Fruit fly (Drosophila melanogaster) whole organism, embryonic: ENCODE data around the gene Apoltp.

ENCODE experiments used
- B-H1 ChIP-seq: fragments of 200-800 bp; sonication (Bioruptor generic); IDR thresholded peaks from 3 replicates; pipeline ENCODE4 v1.3.6; 2022; ENCODE audit warnings: missing biosample characterization, missing genetic modification characterization
- BEAF-32 ChIP-seq: fragments of 200-800 bp; sonication (Bioruptor generic); optimal IDR thresholded peaks from 3 replicates; lab custom pipeline; 2017; ENCODE audit warnings: missing biosample characterization, missing genetic modification characterization, mild to moderate bottlenecking, moderate library complexity, missing genetic modification reagents
- CG10274 ChIP-seq: fragments of 200-800 bp; sonication (Bioruptor generic); optimal IDR thresholded peaks from 3 replicates; lab custom pipeline; 2017; ENCODE audit warnings: missing biosample characterization, mild to moderate bottlenecking, missing genetic modification characterization
- CG10979 ChIP-seq: fragments of 200-800 bp; sonication (Bioruptor generic); optimal IDR thresholded peaks from 2 replicates; lab custom pipeline; 2018; ENCODE audit warnings: missing biosample characterization, mild to moderate bottlenecking, missing genetic modification characterization, moderate library complexity
- CG11093 ChIP-seq: fragments of 200-800 bp; sonication (Bioruptor generic); IDR thresholded peaks from 3 replicates; pipeline ENCODE4 v1.3.6; 2022; ENCODE audit warnings: missing biosample characterization, missing genetic modification characterization
- CG11247 ChIP-seq: fragments of 200-800 bp; sonication (Bioruptor generic); IDR thresholded peaks from 2 replicates; pipeline ENCODE4 v1.3.6; 2022; ENCODE audit warnings: missing biosample characterization, missing genetic modification characterization
- CG12391 ChIP-seq: fragments of 200-800 bp; sonication (Bioruptor generic); optimal IDR thresholded peaks from 3 replicates; lab custom pipeline; 2018; ENCODE audit warnings: missing biosample characterization, mild to moderate bottlenecking, missing genetic modification characterization, moderate library complexity
- CG13775 ChIP-seq: fragments of 200-800 bp; sonication (Bioruptor generic); optimal IDR thresholded peaks from 3 replicates; lab custom pipeline; 2017; ENCODE audit warnings: missing biosample characterization, mild to moderate bottlenecking, missing genetic modification characterization
- CG14050 ChIP-seq: fragments of 200-800 bp; sonication (Bioruptor generic); IDR thresholded peaks from 3 replicates; pipeline ENCODE4 v1.3.6; 2022; ENCODE audit warnings: missing biosample characterization, missing genetic modification characterization
- CG14667 ChIP-seq: fragments of 200-800 bp; sonication (Bioruptor generic); IDR thresholded peaks from 2 replicates; pipeline ENCODE4 v1.3.6; 2022; ENCODE audit warnings: missing biosample characterization, missing genetic modification characterization
- CG15269 ChIP-seq: fragments of 200-800 bp; sonication (Bioruptor generic); optimal IDR thresholded peaks from 2 replicates; lab custom pipeline; 2018; ENCODE audit warnings: missing biosample characterization, mild to moderate bottlenecking, missing genetic modification characterization, moderate library complexity
- CG1529 ChIP-seq: fragments of 200-800 bp; sonication (Bioruptor generic); optimal IDR thresholded peaks from 3 replicates; lab custom pipeline; 2018; ENCODE audit warnings: missing biosample characterization, missing genetic modification characterization
- CG17361 ChIP-seq: fragments of 200-800 bp; sonication (Bioruptor generic); IDR thresholded peaks from 3 replicates; pipeline ENCODE4 v1.3.6; 2022; ENCODE audit warnings: missing biosample characterization, missing genetic modification characterization
- CG17912 ChIP-seq: fragments of 200-800 bp; sonication (Bioruptor generic); optimal IDR thresholded peaks from 2 replicates; lab custom pipeline; 2018; ENCODE audit warnings: missing biosample characterization, mild to moderate bottlenecking, missing genetic modification characterization
- CG2120 ChIP-seq: fragments of 200-800 bp; sonication (Bioruptor generic); optimal IDR thresholded peaks from 3 replicates; lab custom pipeline; 2016; ENCODE audit warnings: missing biosample characterization, missing genetic modification characterization
- CG2199 ChIP-seq: fragments of 200-800 bp; sonication (Bioruptor generic); IDR thresholded peaks from 3 replicates; pipeline ENCODE4 v1.3.6; 2022; ENCODE audit warnings: missing biosample characterization, missing genetic modification characterization
- CG2678 ChIP-seq: fragments of 200-800 bp; sonication (Bioruptor generic); optimal IDR thresholded peaks from 3 replicates; lab custom pipeline; 2019; ENCODE audit warnings: missing biosample characterization, mild to moderate bottlenecking, missing genetic modification characterization, moderate library complexity
- CG2875 ChIP-seq: fragments of 200-800 bp; sonication (Bioruptor generic); optimal IDR thresholded peaks from 2 replicates; lab custom pipeline; 2017; ENCODE audit warnings: missing biosample characterization, mild to moderate bottlenecking, missing genetic modification characterization, missing genetic modification reagents
- CG4424 ChIP-seq: fragments of 200-800 bp; sonication (Bioruptor generic); optimal IDR thresholded peaks from 3 replicates; lab custom pipeline; 2016; ENCODE audit warnings: missing biosample characterization, missing genetic modification characterization
- CG5180 ChIP-seq: fragments of 200-800 bp; sonication (Bioruptor generic); optimal IDR thresholded peaks from 3 replicates; lab custom pipeline; 2017; ENCODE audit warnings: missing biosample characterization, missing genetic modification characterization, mild to moderate bottlenecking, moderate library complexity, missing genetic modification reagents
- CG7963 ChIP-seq: fragments of 200-800 bp; sonication (Bioruptor generic); IDR thresholded peaks from 3 replicates; pipeline ENCODE4 v1.3.6; 2022; ENCODE audit warnings: missing biosample characterization, missing genetic modification characterization; ENCODE audit not compliant: partially characterized antibody
- CHES-1-like ChIP-seq: fragments of 200-800 bp; sonication (Bioruptor generic); optimal IDR thresholded peaks from 2 replicates; lab custom pipeline; 2016; ENCODE audit warnings: missing biosample characterization, missing genetic modification characterization
- ERR ChIP-seq: fragments of 200-800 bp; sonication (Bioruptor generic); optimal IDR thresholded peaks from 2 replicates; lab custom pipeline; 2016; ENCODE audit warnings: missing biosample characterization, missing genetic modification characterization
- Ets65A ChIP-seq: fragments of 200-800 bp; sonication (Bioruptor generic); peaks from one replicate; lab custom pipeline; 2016; ENCODE audit warnings: missing biosample characterization, missing genetic modification characterization
- HHEX ChIP-seq: fragments of 200-800 bp; sonication (Bioruptor generic); optimal IDR thresholded peaks from 3 replicates; lab custom pipeline; 2017; ENCODE audit warnings: missing biosample characterization, mild to moderate bottlenecking, missing genetic modification characterization, missing genetic modification reagents
- Lim3 ChIP-seq: fragments of 200-800 bp; sonication (Bioruptor generic); IDR thresholded peaks from 2 replicates; pipeline ENCODE4 v1.3.6; 2022; ENCODE audit warnings: missing biosample characterization, missing genetic modification characterization
- NC2β ChIP-seq: fragments of 200-800 bp; sonication (Bioruptor generic); optimal IDR thresholded peaks from 2 replicates; lab custom pipeline; 2016; ENCODE audit warnings: missing biosample characterization, missing genetic modification characterization
- Sox102F ChIP-seq: fragments of 200-800 bp; sonication (Bioruptor generic); optimal IDR thresholded peaks from 2 replicates; lab custom pipeline; 2018; ENCODE audit warnings: missing biosample characterization, mild to moderate bottlenecking, missing genetic modification characterization, moderate library complexity
- Spps ChIP-seq: fragments of 200-800 bp; sonication (Bioruptor generic); optimal IDR thresholded peaks from 2 replicates; lab custom pipeline; 2018; ENCODE audit warnings: missing biosample characterization, mild to moderate bottlenecking, missing genetic modification characterization
- Sry-β ChIP-seq: fragments of 200-800 bp; sonication (Bioruptor generic); optimal IDR thresholded peaks from 2 replicates; lab custom pipeline; 2018; ENCODE audit warnings: missing biosample characterization, mild to moderate bottlenecking, missing genetic modification characterization, moderate library complexity
- Vsx1 ChIP-seq: fragments of 200-800 bp; sonication (Bioruptor generic); optimal IDR thresholded peaks from 2 replicates; lab custom pipeline; 2017; ENCODE audit warnings: missing biosample characterization, mild to moderate bottlenecking, missing genetic modification characterization, missing genetic modification reagents
- ap ChIP-seq: fragments of 200-800 bp; sonication (Bioruptor generic); IDR thresholded peaks from 2 replicates; pipeline ENCODE4 v1.3.6; 2022; ENCODE audit warnings: missing biosample characterization, missing genetic modification characterization
- ara ChIP-seq: fragments of 200-800 bp; sonication (Bioruptor generic); IDR thresholded peaks from 2 replicates; pipeline ENCODE4 v1.3.6; 2022; ENCODE audit warnings: missing biosample characterization, missing genetic modification characterization
- ash1 ChIP-seq: fragments of 200-800 bp; sonication (Bioruptor generic); optimal IDR thresholded peaks from 2 replicates; lab custom pipeline; 2018; ENCODE audit warnings: missing biosample characterization, mild to moderate bottlenecking, missing genetic modification characterization
- bigmax ChIP-seq: fragments of 200-800 bp; sonication (Bioruptor generic); optimal IDR thresholded peaks from 2 replicates; lab custom pipeline; 2018; ENCODE audit warnings: missing biosample characterization, mild to moderate bottlenecking, missing genetic modification characterization
- br ChIP-seq: fragments of >200 bp; optimal IDR thresholded peaks from 2 replicates; lab custom pipeline; 2017
- crc ChIP-seq: fragments of 200-800 bp; sonication (Bioruptor generic); optimal IDR thresholded peaks from 2 replicates; lab custom pipeline; 2016; ENCODE audit warnings: missing biosample characterization, missing genetic modification characterization
- dysf ChIP-seq: fragments of 200-800 bp; sonication (Bioruptor generic); IDR thresholded peaks from 3 replicates; pipeline ENCODE4 v1.3.6; 2022; ENCODE audit warnings: missing biosample characterization, missing genetic modification characterization
- gcm ChIP-seq: fragments of 200-800 bp; sonication (Bioruptor generic); optimal IDR thresholded peaks from 2 replicates; lab custom pipeline; 2019; ENCODE audit warnings: missing biosample characterization, mild to moderate bottlenecking, missing genetic modification characterization, moderate library complexity
- gfzf ChIP-seq: fragments of 200-800 bp; sonication (Bioruptor generic); optimal IDR thresholded peaks from 2 replicates; lab custom pipeline; 2016; ENCODE audit warnings: missing biosample characterization, mild to moderate bottlenecking, missing genetic modification characterization, moderate library complexity
- jing ChIP-seq: fragments of 200-800 bp; sonication (Bioruptor generic); optimal IDR thresholded peaks from 2 replicates; lab custom pipeline; 2018; ENCODE audit warnings: missing biosample characterization, mild to moderate bottlenecking, missing genetic modification characterization
- klu ChIP-seq: fragments of 200-800 bp; sonication (Bioruptor generic); IDR thresholded peaks from 2 replicates; pipeline ENCODE4 v1.3.6; 2022; ENCODE audit warnings: missing biosample characterization, missing genetic modification characterization
- maf-S ChIP-seq: fragments of 200-800 bp; sonication (Bioruptor generic); optimal IDR thresholded peaks from 2 replicates; lab custom pipeline; 2016; ENCODE audit warnings: missing biosample characterization, missing genetic modification characterization
- nerfin-1 ChIP-seq: fragments of 200-800 bp; sonication (Bioruptor generic); optimal IDR thresholded peaks from 3 replicates; lab custom pipeline; 2019; ENCODE audit warnings: missing biosample characterization, mild to moderate bottlenecking, missing genetic modification characterization, moderate library complexity
- odd ChIP-seq: fragments of 200-800 bp; sonication (Bioruptor generic); optimal IDR thresholded peaks from 2 replicates; lab custom pipeline; 2017; ENCODE audit warnings: missing biosample characterization, mild to moderate bottlenecking, missing genetic modification characterization
- p53 ChIP-seq: fragments of 200-800 bp; sonication (Bioruptor generic); optimal IDR thresholded peaks from 2 replicates; lab custom pipeline; 2016; ENCODE audit warnings: missing biosample characterization, missing genetic modification characterization
- pum ChIP-seq: fragments of 200-800 bp; sonication (Bioruptor generic); optimal IDR thresholded peaks from 2 replicates; lab custom pipeline; 2016; ENCODE audit warnings: missing biosample characterization, missing genetic modification characterization
- salm ChIP-seq: fragments of 200-800 bp; sonication (Bioruptor generic); optimal IDR thresholded peaks from 2 replicates; lab custom pipeline; 2018; ENCODE audit warnings: missing biosample characterization, mild to moderate bottlenecking, missing genetic modification characterization
- sima ChIP-seq: fragments of 200-800 bp; sonication (Bioruptor generic); optimal IDR thresholded peaks from 2 replicates; lab custom pipeline; 2016; ENCODE audit warnings: missing biosample characterization, missing genetic modification characterization
- tio ChIP-seq: fragments of 200-800 bp; sonication (Bioruptor generic); optimal IDR thresholded peaks from 2 replicates; lab custom pipeline; 2017; ENCODE audit warnings: missing biosample characterization, missing genetic modification characterization, inconsistent platforms
- tll ChIP-seq, 2 experiments: fragments of 200-800 bp in 1 of 2; fragments of >200 bp in 1 of 2; sonication (Bioruptor generic) in 1 of 2; optimal IDR thresholded peaks; 2 replicates each; lab custom pipeline; 2017 to 2019; ENCODE audit warnings: missing biosample characterization in 2 of 2, missing genetic modification characterization in 2 of 2, mild to moderate bottlenecking in 1 of 2, moderate library complexity in 1 of 2

Gene Apoltp

dm6 chr2L:9700454-9700853, 66.5 kb downstream of the Apoltp start, which contains the start of gene pelo (continued):
- peak; percentile 44; the same call in 1 of the 2 replicates for TF ChIP-seq ara (GFP tag; lab: Robert Waterston, UW)
- peak; percentile 2 for TF ChIP-seq CG2875 (GFP tag; lab: Kevin White, UChicago)
- TF ChIP-seq CG2120 (GFP tag; lab: Kevin White, UChicago), result peak; percentile 70
- TF ChIP-seq odd (GFP tag; lab: Kevin White, UChicago), result peak; percentile 34
- TF ChIP-seq pum (GFP tag; lab: Kevin White, UChicago), result peak; percentile 3
- peak; percentile 47 for TF ChIP-seq Spps
- peak; percentile 61 for TF ChIP-seq nerfin-1 (tag; lab: Kevin White, UChicago)
- peak; percentile 65 for TF ChIP-seq dysf (GFP tag; lab: Robert Waterston, UW)
- TF ChIP-seq CG5180, result no peak
- peak; percentile 66 for TF ChIP-seq CG4424
- TF ChIP-seq ash1 (GFP tag; lab: Kevin White, UChicago), result no peak
- TF ChIP-seq br, result no peak
- no peak for TF ChIP-seq maf-S (GFP tag; lab: Kevin White, UChicago)
- TF ChIP-seq CG17361 (GFP tag; lab: Robert Waterston, UW), result peak; percentile 70; the same call in 2 of the 3 replicates
- no peak for TF ChIP-seq ap (GFP tag; lab: Robert Waterston, UW)
- TF ChIP-seq Sox102F (GFP tag; lab: Kevin White, UChicago), result peak; percentile 49
- peak; percentile 73 for TF ChIP-seq Vsx1 (GFP tag; lab: Kevin White, UChicago)
- peak; percentile 83 for TF ChIP-seq CG12391
- TF ChIP-seq NC2β (GFP tag; lab: Kevin White, UChicago), result no peak
- TF ChIP-seq sima (GFP tag; lab: Kevin White, UChicago), result no peak
- TF ChIP-seq klu (GFP tag; lab: Robert Waterston, UW), result peak; percentile 43; the same call in 1 of the 2 replicates
- no peak for TF ChIP-seq CG7963 (GFP tag; lab: Robert Waterston, UW)
- no peak for TF ChIP-seq bigmax (GFP tag; lab: Kevin White, UChicago)
- no peak for TF ChIP-seq CG14667 (GFP tag; lab: Robert Waterston, UW)
- peak; percentile 89 for TF ChIP-seq Ets65A (GFP tag; lab: Kevin White, UChicago)
- peak; percentile 47 for TF ChIP-seq gfzf (GFP tag; lab: Kevin White, UChicago)
- TF ChIP-seq CG11247 (GFP tag; lab: Robert Waterston, UW), result 0 out of 2 replicates have a peak, but pooled peaks have one; percentile 24
- peak; percentile 37 for TF ChIP-seq CG1529 (GFP tag; lab: Kevin White, UChicago)
- peak; percentile 35; the same call in 2 of the 3 replicates for TF ChIP-seq B-H1 (GFP tag; lab: Robert Waterston, UW)
- no peak for TF ChIP-seq CG17912
- TF ChIP-seq tio (GFP tag; lab: Kevin White, UChicago), result peak; percentile 5
- TF ChIP-seq ERR (GFP tag; lab: Kevin White, UChicago), result no peak
- TF ChIP-seq Lim3, result no peak
- TF ChIP-seq CG10979, result peak; percentile 57
- TF ChIP-seq p53 (GFP tag; lab: Kevin White, UChicago), result no peak
- peak; percentile 1 for TF ChIP-seq CG10274 (GFP tag; lab: Kevin White, UChicago)
- no peak for TF ChIP-seq tll (GFP tag; optimal IDR thresholded peaks at IDR 0.05; lab: Kevin White, UChicago)
- peak; percentile 16 for TF ChIP-seq salm (tag; lab: Kevin White, UChicago)
- TF ChIP-seq CG14050 (GFP tag; lab: Robert Waterston, UW), result peak; percentile 55
- TF ChIP-seq HHEX (GFP tag; lab: Kevin White, UChicago), result peak; percentile 66
- TF ChIP-seq BEAF-32 (GFP tag; lab: Kevin White, UChicago), result peak; percentile 39
- TF ChIP-seq Sry-β, result peak; percentile 99
- TF ChIP-seq jing, result no peak
- TF ChIP-seq CG11093 (GFP tag; lab: Robert Waterston, UW), result 0 out of 3 replicates have a peak, but pooled peaks have one; percentile 43
- peak; percentile 81 for TF ChIP-seq CG13775
- TF ChIP-seq gcm (GFP tag; lab: Kevin White, UChicago), result peak; percentile 66
- no peak for TF ChIP-seq crc (GFP tag; lab: Kevin White, UChicago)
- no peak for TF ChIP-seq CG2199
- TF ChIP-seq CHES-1-like, result no peak
- peak; percentile 61 for TF ChIP-seq CG15269 (tag; lab: Kevin White, UChicago)
- peak; percentile 75 for TF ChIP-seq CG2678 (tag; lab: Kevin White, UChicago)
